Fruit fly (Drosophila melanogaster): ENCODE data around the gene nSyb.

The nSyb gene

DNA sequence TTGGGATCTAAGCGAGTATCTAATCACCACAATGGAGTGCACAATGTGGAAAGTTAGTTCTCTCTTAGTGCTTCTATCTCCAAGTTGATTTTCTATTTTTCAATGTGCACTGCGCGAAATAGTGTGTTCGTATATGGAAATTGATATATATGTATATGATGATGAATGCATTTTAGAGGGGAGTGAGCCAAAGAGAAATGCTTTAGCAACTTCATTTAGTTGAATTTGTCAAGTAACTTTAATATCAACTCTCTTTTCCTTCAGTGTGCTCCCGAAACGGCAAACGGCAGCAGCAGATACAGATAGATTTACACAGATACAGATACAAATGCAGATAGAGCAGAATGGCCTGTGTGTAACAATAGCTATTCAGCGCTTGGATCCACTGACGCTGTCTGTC lies 53.5 kb downstream of the nSyb start (continued):
- no peak for TF ChIP-seq Elba2 (GFP tag; optimal IDR thresholded peaks at IDR 0.05)
- no peak for TF ChIP-seq CG3838 (GFP tag; optimal IDR thresholded peaks at IDR 0.05)
- TF ChIP-seq crp (GFP tag; optimal IDR thresholded peaks at IDR 0.05) = no peak
- no peak for TF ChIP-seq zen (tag; optimal IDR thresholded peaks at IDR 0.05)
- peak; percentile 19; the same call in 1 of the 2 replicates for TF ChIP-seq crol (GFP tag; IDR thresholded peaks at IDR 0.05)
- peak; percentile 80 for TF ChIP-seq CG2712 (tag; optimal IDR thresholded peaks at IDR 0.05)
- no peak for TF ChIP-seq kah (GFP tag; optimal IDR thresholded peaks at IDR 0.05)
- no peak for TF ChIP-seq Lim3 (GFP tag; IDR thresholded peaks at IDR 0.05)
- no peak for TF ChIP-seq schlank (tag; optimal IDR thresholded peaks at IDR 0.05)
- TF ChIP-seq caup (GFP tag; optimal IDR thresholded peaks at IDR 0.05; ENCODE audit: severe bottlenecking) = no peak
- no peak for TF ChIP-seq Nf-YA (GFP tag; IDR thresholded peaks at IDR 0.05)
- no peak; the same call in 1 of the 2 replicates for TF ChIP-seq wor (GFP tag; IDR thresholded peaks at IDR 0.05)
- peak in 1 of 2 experiments; percentile 71 for TF ChIP-seq dpn (GFP tag; optimal IDR thresholded peaks at IDR 0.05)
- TF ChIP-seq corto (GFP tag; optimal IDR thresholded peaks at IDR 0.05) = no peak
- TF ChIP-seq dimm (GFP tag; IDR thresholded peaks at IDR 0.05) = no peak
- peak; percentile 34; the same call in 1 of the 2 replicates for TF ChIP-seq E2f1 (GFP tag; IDR thresholded peaks at IDR 0.05)
- no peak for TF ChIP-seq HHEX (GFP tag; optimal IDR thresholded peaks at IDR 0.05)
- peak; percentile 61 for TF ChIP-seq CG12942 (GFP tag; optimal IDR thresholded peaks at IDR 0.05)
- TF ChIP-seq CG10274 (GFP tag; optimal IDR thresholded peaks at IDR 0.05) = no peak
- no peak for TF ChIP-seq Sox100B (GFP tag; optimal IDR thresholded peaks at IDR 0.05)
- TF ChIP-seq CG6813 (GFP tag; optimal IDR thresholded peaks at IDR 0.05) = no peak
- TF ChIP-seq twi (tag; optimal IDR thresholded peaks at IDR 0.05) = peak; percentile 28
- peak; percentile 52 for TF ChIP-seq CG4707 (GFP tag; optimal IDR thresholded peaks at IDR 0.05)
- TF ChIP-seq peb (GFP tag; IDR thresholded peaks at IDR 0.05) = no peak
- TF ChIP-seq Blimp-1 (GFP tag; optimal IDR thresholded peaks at IDR 0.05) = peak; percentile 4
- TF ChIP-seq Max (GFP tag; optimal IDR thresholded peaks at IDR 0.05) = no peak
- TF ChIP-seq Awh (GFP tag; IDR thresholded peaks at IDR 0.05) = peak; percentile 70; the same call in 1 of the 2 replicates
- peak; percentile 44 for TF ChIP-seq Side (GFP tag; optimal IDR thresholded peaks at IDR 0.05)
- no peak for TF ChIP-seq Ets97D (GFP tag; optimal IDR thresholded peaks at IDR 0.05)
- TF ChIP-seq Dad (GFP tag; optimal IDR thresholded peaks at IDR 0.05) = no peak
- no peak for TF ChIP-seq CG4854 (GFP tag; optimal IDR thresholded peaks at IDR 0.05)
- no peak for TF ChIP-seq CG42726 (GFP tag; IDR thresholded peaks at IDR 0.05; ENCODE audit: partially characterized antibody)
- TF ChIP-seq CG11695 (GFP tag; IDR thresholded peaks at IDR 0.05) = peak; percentile 56; the same call in 1 of the 3 replicates
- TF ChIP-seq Sry-β (GFP tag; optimal IDR thresholded peaks at IDR 0.05) = no peak
- TF ChIP-seq Ssrp (tag; optimal IDR thresholded peaks at IDR 0.05) = peak; percentile 71
- TF ChIP-seq nom (GFP tag; optimal IDR thresholded peaks at IDR 0.05) = no peak
- TF ChIP-seq CG10147 (GFP tag; optimal IDR thresholded peaks at IDR 0.05) = no peak
- TF ChIP-seq CG4820 (GFP tag; optimal IDR thresholded peaks at IDR 0.05) = no peak
- TF ChIP-seq mirr (GFP tag; optimal IDR thresholded peaks at IDR 0.05) = no peak
- no peak for TF ChIP-seq CG7271 (tag; optimal IDR thresholded peaks at IDR 0.05)
- peak; percentile 77 for TF ChIP-seq CG31441 (GFP tag; IDR thresholded peaks at IDR 0.05)
- TF ChIP-seq emc (GFP tag; optimal IDR thresholded peaks at IDR 0.05) = no peak
- TF ChIP-seq nmo (GFP tag; optimal IDR thresholded peaks at IDR 0.05) = peak; percentile 73
- peak; percentile 75 for TF ChIP-seq CG6689 (GFP tag; IDR thresholded peaks at IDR 0.05)
- TF ChIP-seq az2 (GFP tag; optimal IDR thresholded peaks at IDR 0.05) = peak; percentile 65
- TF ChIP-seq Doc2 (GFP tag; IDR thresholded peaks at IDR 0.05) = no peak
- TF ChIP-seq gce (GFP tag; IDR thresholded peaks at IDR 0.05) = peak; percentile 67; the same call in 1 of the 3 replicates
- no peak for TF ChIP-seq CG3281 (GFP tag; optimal IDR thresholded peaks at IDR 0.05)
- no peak for TF ChIP-seq CG12104 (GFP tag; optimal IDR thresholded peaks at IDR 0.05)
- TF ChIP-seq Sox102F (GFP tag; optimal IDR thresholded peaks at IDR 0.05) = peak; percentile 82
- TF ChIP-seq CG34422 (GFP tag; IDR thresholded peaks at IDR 0.05) = peak; percentile 65; the same call in 2 of the 3 replicates
